Fruit fly (Drosophila melanogaster): ENCODE measurements around the gene narya.

DNA sequence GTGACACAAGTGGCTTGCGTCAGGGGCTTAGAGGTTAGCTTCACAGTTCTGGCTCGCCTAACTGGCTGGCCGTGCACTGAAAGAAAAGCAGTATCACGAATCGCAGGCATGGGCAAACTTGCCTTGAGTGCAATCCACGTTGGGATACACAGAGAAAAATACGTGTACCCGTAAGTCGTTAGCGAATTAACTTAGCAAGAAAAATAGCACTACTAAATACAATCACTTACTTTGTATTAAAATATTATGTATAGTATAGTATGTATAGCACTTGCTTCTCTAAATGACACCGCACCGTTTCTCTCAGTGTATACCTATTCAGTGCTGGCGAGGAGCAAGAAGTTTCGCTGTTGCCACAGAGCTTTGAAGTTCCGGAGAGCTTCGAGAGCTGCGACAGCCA lies 21.7 kb upstream of the narya start:
- TF ChIP-seq vri (GFP tag; optimal IDR thresholded peaks at IDR 0.05), result no peak
- no peak for TF ChIP-seq CG11902 (GFP tag; optimal IDR thresholded peaks at IDR 0.05)
- TF ChIP-seq Blimp-1 (GFP tag; optimal IDR thresholded peaks at IDR 0.05), result no peak
- no peak for TF ChIP-seq CG8632 (GFP tag; optimal IDR thresholded peaks at IDR 0.05)
- TF ChIP-seq CG9139 (GFP tag; optimal IDR thresholded peaks at IDR 0.05), result no peak

Measured in whole organism, prepupa.